Worm (Caenorhabditis elegans): ENCODE data around the gene metl-1.

DNA sequence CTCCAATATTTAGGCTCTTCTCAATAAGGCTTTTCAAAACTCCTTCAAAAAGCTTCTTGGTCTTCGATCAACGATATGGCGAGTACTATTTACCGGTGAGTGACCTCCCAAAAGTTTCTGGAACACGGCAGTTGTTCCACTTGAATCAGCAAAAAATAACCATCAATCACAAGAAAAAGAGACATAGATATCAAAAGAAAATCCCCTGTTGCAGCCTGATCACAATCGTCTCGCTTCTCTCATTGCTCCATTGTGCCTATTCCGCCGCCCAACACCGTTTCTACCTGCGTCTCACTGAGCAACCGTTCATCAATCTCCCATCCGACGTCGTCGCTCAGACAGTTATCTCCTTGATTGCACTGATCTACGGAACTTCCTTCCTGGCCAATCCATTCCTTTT, 23.4 kb upstream of the metl-1 start, which contains the start of gene emc-5:
- TF ChIP-seq unc-62 (GFP tag; optimal IDR thresholded peaks at IDR 0.05): no peak
- no peak for TF ChIP-seq nhr-28 (tag; optimal IDR thresholded peaks at IDR 0.05)
- TF ChIP-seq nhr-76 (tag; optimal IDR thresholded peaks at IDR 0.05): no peak
- no peak for TF ChIP-seq lin-15B (tag; optimal IDR thresholded peaks at IDR 0.05)
- TF ChIP-seq lin-39 (tag; optimal IDR thresholded peaks at IDR 0.05): peak; percentile 73

Measured in whole organism, L1 larva.